Fruit fly (Drosophila melanogaster) whole organism, embryonic: ENCODE measurements around the gene CG32639.

Experiments used
- CG10147 ChIP-seq: fragments of 200-800 bp; sonication (Bioruptor generic); optimal IDR thresholded peaks from 2 replicates; lab custom pipeline; 2019; ENCODE audit warnings: missing biosample characterization, mild to moderate bottlenecking, missing genetic modification characterization, moderate library complexity
- CG11696 ChIP-seq: fragments of 200-800 bp; sonication (Bioruptor generic); IDR thresholded peaks from 2 replicates; pipeline ENCODE4 v1.3.6; 2022; ENCODE audit warnings: missing biosample characterization, missing genetic modification characterization
- CG12299 ChIP-seq: fragments of 200-800 bp; sonication (Bioruptor generic); optimal IDR thresholded peaks from 2 replicates; lab custom pipeline; 2018; ENCODE audit warnings: missing biosample characterization, mild to moderate bottlenecking, missing genetic modification characterization
- CG12659 ChIP-seq: fragments of 200-800 bp; sonication (Bioruptor generic); optimal IDR thresholded peaks from 3 replicates; lab custom pipeline; 2017; ENCODE audit warnings: mild to moderate bottlenecking, missing biosample characterization, missing genetic modification reagents, missing genetic modification characterization
- CG13296 ChIP-seq: fragments of 200-800 bp; sonication (Bioruptor generic); optimal IDR thresholded peaks from 3 replicates; lab custom pipeline; 2018; ENCODE audit warnings: missing biosample characterization, mild to moderate bottlenecking, missing genetic modification characterization
- CG15514 ChIP-seq: fragments of 200-800 bp; sonication (Bioruptor generic); optimal IDR thresholded peaks from 3 replicates; lab custom pipeline; 2017; ENCODE audit warnings: missing biosample characterization, missing genetic modification characterization, mild to moderate bottlenecking, moderate library complexity, missing genetic modification reagents
- CG1602 ChIP-seq: fragments of 200-800 bp; sonication (Bioruptor generic); optimal IDR thresholded peaks from 3 replicates; lab custom pipeline; 2016; ENCODE audit warnings: missing biosample characterization, missing genetic modification characterization
- CG18011 ChIP-seq: fragments of 200-800 bp; sonication (Bioruptor generic); optimal IDR thresholded peaks from 2 replicates; lab custom pipeline; 2017; ENCODE audit warnings: missing biosample characterization, missing genetic modification characterization, mild to moderate bottlenecking, moderate library complexity, missing genotype
- CG2678 ChIP-seq: fragments of 200-800 bp; sonication (Bioruptor generic); optimal IDR thresholded peaks from 3 replicates; lab custom pipeline; 2019; ENCODE audit warnings: missing biosample characterization, mild to moderate bottlenecking, missing genetic modification characterization, moderate library complexity
- CG32767 ChIP-seq: fragments of 200-800 bp; sonication (Bioruptor generic); IDR thresholded peaks from 2 replicates; pipeline ENCODE4 v1.3.6; 2022; ENCODE audit warnings: missing biosample characterization, missing genetic modification characterization
- CG4617 ChIP-seq: fragments of 200-800 bp; sonication (Bioruptor generic); optimal IDR thresholded peaks from 3 replicates; lab custom pipeline; 2016; ENCODE audit warnings: missing biosample characterization, missing genetic modification characterization, borderline replicate concordance
- CG6254 ChIP-seq: fragments of 200-800 bp; sonication (Bioruptor generic); optimal IDR thresholded peaks from 3 replicates; lab custom pipeline; 2017; ENCODE audit warnings: mild to moderate bottlenecking, missing biosample characterization, missing genetic modification reagents, missing genetic modification characterization
- CG6689 ChIP-seq: fragments of 200-800 bp; sonication (Bioruptor generic); IDR thresholded peaks from 2 replicates; pipeline ENCODE4 v1.3.6; 2022; ENCODE audit warnings: missing biosample characterization, missing genetic modification characterization
- CG6791 ChIP-seq: fragments of 200-800 bp; sonication (Bioruptor generic); IDR thresholded peaks from 3 replicates; pipeline ENCODE4 v1.3.6; 2022; ENCODE audit warnings: missing biosample characterization, missing genetic modification characterization; ENCODE audit not compliant: partially characterized antibody
- CG6854 ChIP-seq: fragments of 200-800 bp; sonication (Bioruptor generic); optimal IDR thresholded peaks from 3 replicates; lab custom pipeline; 2017; ENCODE audit warnings: missing biosample characterization, mild to moderate bottlenecking, missing genetic modification characterization
- CG7963 ChIP-seq: fragments of 200-800 bp; sonication (Bioruptor generic); IDR thresholded peaks from 3 replicates; pipeline ENCODE4 v1.3.6; 2022; ENCODE audit warnings: missing biosample characterization, missing genetic modification characterization; ENCODE audit not compliant: partially characterized antibody
- CG7987 ChIP-seq: fragments of 200-800 bp; sonication (Bioruptor generic); optimal IDR thresholded peaks from 2 replicates; lab custom pipeline; 2018; ENCODE audit warnings: missing biosample characterization, mild to moderate bottlenecking, missing genetic modification characterization, moderate library complexity
- Dfd ChIP-seq, 2 experiments: fragments of >200 bp; optimal IDR thresholded peaks; 2 replicates each; lab custom pipeline; 2017; ENCODE audit warnings: missing biosample characterization in 2 of 2, missing genetic modification characterization in 2 of 2
- H2.0 ChIP-seq: fragments of 200-800 bp; sonication (Bioruptor generic); IDR thresholded peaks from 2 replicates; pipeline ENCODE4 v1.3.6; 2022; ENCODE audit warnings: missing biosample characterization, missing genetic modification characterization
- Hey ChIP-seq: fragments of 200-800 bp; sonication (Bioruptor generic); optimal IDR thresholded peaks from 3 replicates; lab custom pipeline; 2018; ENCODE audit warnings: missing biosample characterization, mild to moderate bottlenecking, missing genetic modification characterization
- Hmx ChIP-seq: fragments of 200-800 bp; sonication (Bioruptor generic); optimal IDR thresholded peaks from 2 replicates; lab custom pipeline; 2016; ENCODE audit warnings: missing biosample characterization, missing genetic modification characterization
- Kr ChIP-seq: fragments of 200-800 bp; sonication (Bioruptor generic); optimal IDR thresholded peaks from 2 replicates; lab custom pipeline; 2017; ENCODE audit warnings: missing biosample characterization, mild to moderate bottlenecking, missing genetic modification characterization
- Lim3 ChIP-seq: fragments of 200-800 bp; sonication (Bioruptor generic); IDR thresholded peaks from 2 replicates; pipeline ENCODE4 v1.3.6; 2022; ENCODE audit warnings: missing biosample characterization, missing genetic modification characterization
- NC2β ChIP-seq: fragments of 200-800 bp; sonication (Bioruptor generic); optimal IDR thresholded peaks from 2 replicates; lab custom pipeline; 2016; ENCODE audit warnings: missing biosample characterization, missing genetic modification characterization
- Oli ChIP-seq: fragments of 200-800 bp; sonication (Bioruptor generic); optimal IDR thresholded peaks from 2 replicates; lab custom pipeline; 2018; ENCODE audit warnings: missing biosample characterization, mild to moderate bottlenecking, missing genetic modification characterization, moderate library complexity
- Side ChIP-seq: fragments of 200-800 bp; sonication (Bioruptor generic); optimal IDR thresholded peaks from 2 replicates; lab custom pipeline; 2016; ENCODE audit warnings: missing biosample characterization, missing genetic modification characterization
- Six4 ChIP-seq: fragments of 200-800 bp; sonication (Bioruptor generic); optimal IDR thresholded peaks from 2 replicates; lab custom pipeline; 2016; ENCODE audit warnings: missing biosample characterization, missing genetic modification characterization
- Tbp ChIP-seq: fragments of >200 bp; optimal IDR thresholded peaks from 2 replicates; lab custom pipeline; 2018; ENCODE audit warnings: missing biosample characterization, missing genetic modification characterization
- Vsx1 ChIP-seq: fragments of 200-800 bp; sonication (Bioruptor generic); optimal IDR thresholded peaks from 2 replicates; lab custom pipeline; 2017; ENCODE audit warnings: missing biosample characterization, mild to moderate bottlenecking, missing genetic modification characterization, missing genetic modification reagents
- bbx ChIP-seq: fragments of 200-800 bp; sonication (Bioruptor generic); IDR thresholded peaks from 2 replicates; pipeline ENCODE4 v1.3.6; 2022; ENCODE audit warnings: missing biosample characterization, missing genetic modification characterization; ENCODE audit not compliant: partially characterized antibody
- bsh ChIP-seq, 2 experiments: fragments of 200-800 bp; sonication (Bioruptor generic); optimal IDR thresholded peaks; 2 replicates each; lab custom pipeline; 2017 to 2018; ENCODE audit warnings: mild to moderate bottlenecking in 2 of 2, missing biosample characterization in 2 of 2, missing genetic modification characterization in 2 of 2, moderate library complexity in 1 of 2
- cwo ChIP-seq: fragments of 200-800 bp; sonication (Bioruptor generic); optimal IDR thresholded peaks from 3 replicates; lab custom pipeline; 2017; ENCODE audit warnings: missing biosample characterization, missing genetic modification characterization, mild to moderate bottlenecking, moderate library complexity, missing genetic modification reagents
- dimm ChIP-seq: fragments of 200-800 bp; sonication (Bioruptor generic); IDR thresholded peaks from 2 replicates; pipeline ENCODE4 v1.3.6; 2022; ENCODE audit warnings: missing biosample characterization, missing genetic modification characterization
- disco-r ChIP-seq: fragments of 200-800 bp; sonication (Bioruptor generic); optimal IDR thresholded peaks from 2 replicates; lab custom pipeline; 2016; ENCODE audit warnings: missing biosample characterization, missing genetic modification characterization
- dmrt11E ChIP-seq: fragments of 200-800 bp; sonication (Bioruptor generic); optimal IDR thresholded peaks from 3 replicates; lab custom pipeline; 2018; ENCODE audit warnings: missing biosample characterization, mild to moderate bottlenecking, missing genetic modification characterization, moderate library complexity
- dpn ChIP-seq, 2 experiments: fragments of 200-800 bp; sonication (Bioruptor generic); optimal IDR thresholded peaks; 3 replicates each; lab custom pipeline; 2016; ENCODE audit warnings: missing biosample characterization in 2 of 2, missing genetic modification characterization in 2 of 2
- emc ChIP-seq: fragments of 200-800 bp; sonication (Bioruptor generic); optimal IDR thresholded peaks from 2 replicates; lab custom pipeline; 2016; ENCODE audit warnings: missing biosample characterization, missing genetic modification characterization
- gt ChIP-seq: fragments of 200-800 bp; sonication (Bioruptor generic); IDR thresholded peaks from 2 replicates; pipeline ENCODE4 v1.3.6; 2022; ENCODE audit warnings: missing biosample characterization, missing genetic modification characterization
- insv ChIP-seq, 2 experiments: fragments of 200-800 bp; sonication (Bioruptor generic); optimal IDR thresholded peaks; 3 replicates each; lab custom pipeline; 2016 to 2018; ENCODE audit warnings: missing biosample characterization in 2 of 2, missing genetic modification characterization in 2 of 2
- nmo ChIP-seq: fragments of 200-800 bp; sonication (Bioruptor generic); optimal IDR thresholded peaks from 2 replicates; lab custom pipeline; 2018; ENCODE audit warnings: missing biosample characterization, mild to moderate bottlenecking, missing genetic modification characterization, moderate library complexity
- pho ChIP-seq: fragments of 200-800 bp; sonication (Bioruptor generic); optimal IDR thresholded peaks from 2 replicates; lab custom pipeline; 2016; ENCODE audit warnings: missing biosample characterization, missing genetic modification characterization
- rib ChIP-seq: fragments of 200-800 bp; sonication (Bioruptor generic); IDR thresholded peaks from 2 replicates; pipeline ENCODE4 v1.3.6; 2022; ENCODE audit warnings: missing biosample characterization, missing genetic modification characterization
- seq ChIP-seq: fragments of 200-800 bp; sonication (Bioruptor generic); IDR thresholded peaks from 2 replicates; pipeline ENCODE4 v1.3.6; 2022; ENCODE audit warnings: missing biosample characterization, missing genetic modification characterization
- shn ChIP-seq: fragments of 200-800 bp; sonication (Bioruptor generic); optimal IDR thresholded peaks from 3 replicates; lab custom pipeline; 2016; ENCODE audit warnings: missing biosample characterization, missing genetic modification characterization
- sisA ChIP-seq: fragments of 200-800 bp; sonication (Bioruptor generic); IDR thresholded peaks from 2 replicates; pipeline ENCODE4 v1.3.6; 2022; ENCODE audit warnings: missing biosample characterization, missing genetic modification characterization
- sqz ChIP-seq: fragments of 200-800 bp; sonication (Bioruptor generic); optimal IDR thresholded peaks from 3 replicates; lab custom pipeline; 2018; ENCODE audit warnings: missing biosample characterization, mild to moderate bottlenecking, missing genetic modification characterization
- tio ChIP-seq: fragments of 200-800 bp; sonication (Bioruptor generic); optimal IDR thresholded peaks from 2 replicates; lab custom pipeline; 2017; ENCODE audit warnings: missing biosample characterization, missing genetic modification characterization, inconsistent platforms

The CG32639 gene

DNA sequence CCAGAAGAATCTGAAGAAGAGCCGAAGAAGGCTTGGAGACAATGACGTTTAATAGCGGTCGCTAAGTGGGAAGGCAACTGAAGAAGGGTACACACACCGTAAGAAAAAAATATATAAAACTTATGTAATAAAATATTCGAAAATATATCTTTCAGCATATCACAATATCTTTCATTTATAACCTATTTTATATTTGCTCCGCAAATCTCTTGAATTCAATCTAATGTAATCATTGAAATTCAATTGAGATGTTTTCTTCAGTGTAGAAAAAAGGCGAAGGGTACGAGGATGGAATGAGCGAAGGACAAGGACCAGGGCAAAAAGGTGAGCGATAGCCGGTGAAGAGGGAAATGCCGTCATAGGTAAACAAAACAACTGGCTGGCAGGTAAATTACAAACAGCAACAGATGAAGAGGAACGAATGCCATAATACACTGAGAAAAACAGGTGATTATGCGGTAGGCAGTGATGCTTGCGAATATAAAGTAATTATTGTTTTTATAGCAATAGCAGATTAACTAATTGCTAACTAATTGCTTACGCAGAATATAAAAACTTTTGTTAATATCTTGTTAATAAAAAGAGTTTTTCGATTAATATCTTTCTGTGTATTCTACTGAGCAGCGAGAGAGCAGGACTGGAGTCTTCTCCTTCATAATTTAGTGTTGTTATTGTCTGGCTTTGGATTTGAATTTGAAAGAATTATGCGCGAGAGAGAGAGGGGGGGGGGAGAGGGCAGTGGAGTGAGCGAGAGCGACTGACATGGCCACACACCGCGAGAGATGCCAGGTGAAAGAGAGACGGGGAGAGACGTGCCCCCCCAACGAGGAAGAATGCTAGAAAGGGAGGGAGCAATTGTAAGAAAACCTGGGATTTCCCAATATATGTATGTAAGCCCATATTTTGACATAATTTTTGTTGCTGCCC lies 2.3 kb downstream of the CG32639 start (continued):
- peak; percentile 86 for TF ChIP-seq Kr (GFP tag; lab: Kevin White, UChicago)
- peak; percentile 65 for TF ChIP-seq pho
- TF ChIP-seq CG7987 (GFP tag; lab: Kevin White, UChicago) = no peak
- TF ChIP-seq CG11696 (GFP tag; lab: Robert Waterston, UW) = peak; percentile 55; the same call in 1 of the 2 replicates
- peak; percentile 85 for TF ChIP-seq Side (GFP tag; lab: Kevin White, UChicago)
- TF ChIP-seq CG7963 (GFP tag; lab: Robert Waterston, UW) = no peak
- peak; percentile 35 for TF ChIP-seq Vsx1 (GFP tag; lab: Kevin White, UChicago)
- peak; percentile 47 for TF ChIP-seq CG15514 (GFP tag; lab: Kevin White, UChicago)
- peak; percentile 55 for TF ChIP-seq cwo (GFP tag; lab: Kevin White, UChicago)
- TF ChIP-seq CG12299 (tag; lab: Kevin White, UChicago) = peak; percentile 4
- peak; percentile 85 for TF ChIP-seq Oli
- peak; percentile 62; the same call in 1 of the 2 replicates for TF ChIP-seq CG32767 (GFP tag; lab: Robert Waterston, UW)
- TF ChIP-seq dmrt11E (tag; lab: Kevin White, UChicago) = peak; percentile 96
- no peak for TF ChIP-seq Lim3
- TF ChIP-seq sqz = peak; percentile 73
- TF ChIP-seq sisA (GFP tag; lab: Robert Waterston, UW) = peak; percentile 78
- peak in 1 of 2 experiments; percentile 34 for TF ChIP-seq insv (GFP tag; optimal IDR thresholded peaks at IDR 0.05; lab: Kevin White, UChicago)
- peak; percentile 72 for TF ChIP-seq H2.0 (GFP tag; lab: Robert Waterston, UW)
- TF ChIP-seq CG12659 (GFP tag; lab: Kevin White, UChicago) = peak; percentile 76
- TF ChIP-seq Hey (tag; lab: Kevin White, UChicago) = no peak
- TF ChIP-seq Dfd (GFP tag; optimal IDR thresholded peaks at IDR 0.05; lab: Kevin White, UChicago) = no peak
- TF ChIP-seq CG18011 (GFP tag; lab: Kevin White, UChicago) = no peak
- peak; percentile 65 for TF ChIP-seq gt
- TF ChIP-seq NC2β (GFP tag; lab: Kevin White, UChicago) = peak; percentile 76
- no peak for TF ChIP-seq emc (GFP tag; lab: Kevin White, UChicago)
- TF ChIP-seq Tbp (GFP tag; lab: Kevin White, UChicago) = no peak
- peak; percentile 78 for TF ChIP-seq CG6254 (GFP tag; lab: Kevin White, UChicago)
- TF ChIP-seq Six4 (GFP tag; lab: Kevin White, UChicago) = peak; percentile 79
- TF ChIP-seq CG13296 (GFP tag; lab: Kevin White, UChicago) = peak; percentile 65
- peak; percentile 87 for TF ChIP-seq CG6689
- no peak for TF ChIP-seq CG6791
- peak; percentile 69 for TF ChIP-seq Hmx
- TF ChIP-seq dimm (GFP tag; lab: Robert Waterston, UW) = peak; percentile 57; the same call in 1 of the 2 replicates
- TF ChIP-seq tio (GFP tag; lab: Kevin White, UChicago) = peak; percentile 81
- peak; percentile 35 to 84 for TF ChIP-seq bsh (GFP tag; optimal IDR thresholded peaks at IDR 0.05; lab: Kevin White, UChicago)
- TF ChIP-seq rib (GFP tag; lab: Robert Waterston, UW) = 0 out of 2 replicates have a peak, but pooled peaks have one; percentile 23
- TF ChIP-seq disco-r (GFP tag; lab: Kevin White, UChicago) = peak; percentile 55
- peak; percentile 71 to 82 for TF ChIP-seq dpn (GFP tag; optimal IDR thresholded peaks at IDR 0.05; lab: Kevin White, UChicago)
- TF ChIP-seq CG6854 (GFP tag; lab: Kevin White, UChicago) = peak; percentile 32
- TF ChIP-seq seq = peak; percentile 35; the same call in 1 of the 2 replicates
- TF ChIP-seq CG10147 (GFP tag; lab: Kevin White, UChicago) = peak; percentile 46
- no peak for TF ChIP-seq shn (GFP tag; lab: Kevin White, UChicago)
- TF ChIP-seq CG4617 = peak; percentile 9
- TF ChIP-seq bbx (GFP tag; lab: Robert Waterston, UW) = no peak
- peak; percentile 87 for TF ChIP-seq CG2678 (tag; lab: Kevin White, UChicago)
- peak; percentile 93 for TF ChIP-seq nmo
- TF ChIP-seq CG1602 (GFP tag; lab: Kevin White, UChicago) = peak; percentile 81
